Worm (Caenorhabditis elegans) whole organism, mixed stage, embryonic: ENCODE results near the gene nhr-271.

Experiments used
- M03D4.4 ChIP-seq: sonication (generic microtip); optimal IDR thresholded peaks from 2 replicates; lab custom pipeline; 2017; ENCODE audit warnings: mild to moderate bottlenecking, missing genetic modification characterization, missing compliant biosample characterization
- blmp-1 ChIP-seq: fragments of 150-350 bp; optimal IDR thresholded peaks from 2 replicates; lab custom pipeline; 2014; ENCODE audit warnings: missing biosample characterization, missing genetic modification characterization
- ceh-39 ChIP-seq: fragments of 150-350 bp; optimal IDR thresholded peaks from 2 replicates; lab custom pipeline; 2014; ENCODE audit warnings: missing biosample characterization, missing genetic modification characterization
- ceh-43 ChIP-seq: fragments of 200-800 bp; sonication (Bioruptor generic); optimal IDR thresholded peaks from 2 replicates; lab custom pipeline; 2018; ENCODE audit warnings: mild to moderate bottlenecking, missing genetic modification characterization, moderate library complexity, missing compliant biosample characterization
- ceh-83 ChIP-seq: fragments of 200-800 bp; sonication (Bioruptor generic); optimal IDR thresholded peaks from 2 replicates; lab custom pipeline; 2018; ENCODE audit warnings: mild to moderate bottlenecking, missing genetic modification characterization, missing compliant biosample characterization
- ces-1 ChIP-seq: fragments of 150-350 bp; optimal IDR thresholded peaks from 2 replicates; lab custom pipeline; 2014; ENCODE audit warnings: missing biosample characterization, missing genetic modification reagents, missing genetic modification characterization
- cnd-1 ChIP-seq: fragments of 200-800 bp; sonication (Bioruptor generic); optimal IDR thresholded peaks from 2 replicates; lab custom pipeline; 2018; ENCODE audit warnings: mild to moderate bottlenecking, missing genetic modification characterization, missing compliant biosample characterization
- drap-1 ChIP-seq: fragments of 200-800 bp; sonication (Bioruptor generic); optimal IDR thresholded peaks from 3 replicates; lab custom pipeline; 2018; ENCODE audit warnings: mild to moderate bottlenecking, missing genetic modification characterization, missing compliant biosample characterization
- elt-1 ChIP-seq: sonication (generic microtip); optimal IDR thresholded peaks from 2 replicates; lab custom pipeline; 2017; ENCODE audit warnings: missing genetic modification characterization, mild to moderate bottlenecking, missing compliant biosample characterization, antibody characterized with exemption, moderate library complexity, borderline replicate concordance; ENCODE audit not compliant: insufficient read depth
- elt-3 ChIP-seq: fragments of 150-350 bp; optimal IDR thresholded peaks from 2 replicates; lab custom pipeline; 2014; ENCODE audit warnings: missing biosample characterization, missing genetic modification characterization
- hlh-1 ChIP-seq: fragments of 150-350 bp; optimal IDR thresholded peaks from 2 replicates; lab custom pipeline; 2014; ENCODE audit warnings: missing biosample characterization, missing genetic modification reagents, missing genetic modification characterization
- lin-13 ChIP-seq: fragments of 150-350 bp; optimal IDR thresholded peaks from 2 replicates; lab custom pipeline; 2014; ENCODE audit warnings: missing biosample characterization, missing genetic modification characterization
- lin-32 ChIP-seq: fragments of 200-800 bp; sonication (Bioruptor generic); optimal IDR thresholded peaks from 2 replicates; lab custom pipeline; 2018; ENCODE audit warnings: mild to moderate bottlenecking, missing genetic modification characterization, missing compliant biosample characterization
- lsy-2 ChIP-seq: fragments of 150-350 bp; optimal IDR thresholded peaks from 2 replicates; lab custom pipeline; 2014; ENCODE audit warnings: missing biosample characterization, missing genetic modification characterization
- mab-5 ChIP-seq: fragments of 150-350 bp; optimal IDR thresholded peaks from 2 replicates; lab custom pipeline; 2014; ENCODE audit warnings: missing biosample characterization, missing genetic modification characterization
- mls-2 ChIP-seq: sonication (generic microtip); optimal IDR thresholded peaks from 2 replicates; lab custom pipeline; 2016; ENCODE audit warnings: mild to moderate bottlenecking, missing genetic modification characterization, moderate library complexity, missing compliant biosample characterization
- nhr-12 ChIP-seq: fragments of 150-350 bp; optimal IDR thresholded peaks from 2 replicates; lab custom pipeline; 2014; ENCODE audit warnings: missing biosample characterization, missing genetic modification characterization
- nhr-237 ChIP-seq: fragments of 150-350 bp; optimal IDR thresholded peaks from 2 replicates; lab custom pipeline; 2014; ENCODE audit warnings: missing biosample characterization, missing genetic modification characterization
- nhr-28 ChIP-seq: fragments of 150-350 bp; optimal IDR thresholded peaks from 2 replicates; lab custom pipeline; 2014; ENCODE audit warnings: missing biosample characterization, missing genetic modification characterization
- nhr-76 ChIP-seq: sonication (generic microtip); optimal IDR thresholded peaks from 2 replicates; lab custom pipeline; 2017; ENCODE audit warnings: missing biosample characterization, missing genetic modification characterization
- snpc-4 ChIP-seq: fragments of 150-350 bp; optimal IDR thresholded peaks from 2 replicates; lab custom pipeline; 2014; ENCODE audit warnings: missing biosample characterization, missing genetic modification characterization
- sptf-1 ChIP-seq: sonication (generic microtip); optimal IDR thresholded peaks from 2 replicates; lab custom pipeline; 2017; ENCODE audit warnings: mild to moderate bottlenecking, missing genetic modification characterization, moderate library complexity, missing compliant biosample characterization
- tbx-8 ChIP-seq: fragments of 200-800 bp; sonication (Bioruptor generic); optimal IDR thresholded peaks from 2 replicates; lab custom pipeline; 2018; ENCODE audit warnings: mild to moderate bottlenecking, missing genetic modification characterization, moderate library complexity, missing compliant biosample characterization
- unc-120 ChIP-seq: sonication (generic microtip); optimal IDR thresholded peaks from 2 replicates; lab custom pipeline; 2017; ENCODE audit warnings: missing genetic modification characterization, missing compliant biosample characterization; ENCODE audit not compliant: poor library complexity, severe bottlenecking
- unc-62 ChIP-seq: fragments of 150-350 bp; optimal IDR thresholded peaks from 2 replicates; lab custom pipeline; 2014; ENCODE audit warnings: missing biosample characterization, missing genetic modification reagents, missing genetic modification characterization
- zip-8 ChIP-seq: fragments of 150-350 bp; optimal IDR thresholded peaks from 2 replicates; lab custom pipeline; 2014; ENCODE audit warnings: missing biosample characterization, missing genetic modification characterization
- ztf-11 ChIP-seq: fragments of 150-350 bp; optimal IDR thresholded peaks from 2 replicates; lab custom pipeline; 2014; ENCODE audit warnings: missing biosample characterization, missing genetic modification characterization

The nhr-271 gene

ce11 chrV:16603102-16603501, 22.8 kb upstream of the nhr-271 start, which contains the start of gene T03E6.8:
Gene T03E6.8, minus strand, starts transcription at chrV:16603202.
- no peak for TF ChIP-seq elt-1 (tag; lab: Kevin White, UChicago)
- TF ChIP-seq nhr-12 (tag; lab: Kevin White, UChicago), result no peak
- TF ChIP-seq drap-1 (GFP tag; lab: Kevin White, UChicago), result no peak
- TF ChIP-seq zip-8 (tag; lab: Kevin White, UChicago), result no peak
- no peak for TF ChIP-seq lin-13 (tag; lab: Kevin White, UChicago)
- no peak for TF ChIP-seq nhr-28 (tag; lab: Kevin White, UChicago)
- TF ChIP-seq ceh-83 (GFP tag; lab: Kevin White, UChicago), result no peak
- TF ChIP-seq lin-32, result no peak
- TF ChIP-seq nhr-76, result no peak
- no peak for TF ChIP-seq unc-62 (GFP tag; lab: Kevin White, UChicago)
- no peak for TF ChIP-seq ceh-43
- TF ChIP-seq, all 35 proteins: peak for 0

ce11 chrV:16600623-16601022, 20.3 kb upstream of the nhr-271 start, which contains the start of gene T03E6.9:
Gene T03E6.9, minus strand, starts transcription at chrV:16600723.
- TF ChIP-seq ztf-11 (tag; lab: Kevin White, UChicago) (no peak), lin-13 (tag; lab: Kevin White, UChicago) (no peak), nhr-28 (tag; lab: Kevin White, UChicago) (no peak), unc-62 (GFP tag; lab: Kevin White, UChicago) (no peak), ceh-83 (GFP tag; lab: Kevin White, UChicago) (no peak), elt-1 (tag; lab: Kevin White, UChicago) (no peak), cnd-1 (tag; lab: Kevin White, UChicago) (no peak), hlh-1 (tag; lab: Kevin White, UChicago) (no peak), nhr-76 (no peak), nhr-237 (tag; lab: Kevin White, UChicago) (no peak), M03D4.4 (tag; lab: Kevin White, UChicago) (no peak), ces-1 (no peak), sptf-1 (tag; lab: Kevin White, UChicago) (no peak), unc-120 (tag; lab: Kevin White, UChicago) (no peak), ceh-39 (tag; lab: Kevin White, UChicago) (no peak), lsy-2 (tag; lab: Kevin White, UChicago) (no peak), mab-5 (tag; lab: Kevin White, UChicago) (no peak), zip-8 (tag; lab: Kevin White, UChicago) (no peak), mls-2 (tag; lab: Kevin White, UChicago) (no peak), tbx-8 (GFP tag; lab: Kevin White, UChicago) (no peak)

ce11 chrV:16599835-16600234, 19.5 kb upstream of the nhr-271 start:
- TF ChIP-seq ceh-83 (GFP tag; lab: Kevin White, UChicago), result no peak
- TF ChIP-seq unc-120 (tag; lab: Kevin White, UChicago), result no peak
- no peak for TF ChIP-seq ztf-11 (tag; lab: Kevin White, UChicago)
- TF ChIP-seq snpc-4 (tag; lab: Kevin White, UChicago), result no peak
- no peak for TF ChIP-seq elt-3 (tag; lab: Kevin White, UChicago)
- TF ChIP-seq nhr-237 (tag; lab: Kevin White, UChicago), result no peak
- no peak for TF ChIP-seq blmp-1

- no peak for TF ChIP-seq lin-32
- peak; percentile 13 for TF ChIP-seq unc-120 (tag; lab: Kevin White, UChicago)
- peak; percentile 33 for TF ChIP-seq unc-62 (GFP tag; lab: Kevin White, UChicago)
- TF ChIP-seq nhr-28 (tag; lab: Kevin White, UChicago), result no peak
- TF ChIP-seq snpc-4 (tag; lab: Kevin White, UChicago), result no peak
- peak; percentile 22 for TF ChIP-seq hlh-1 (tag; lab: Kevin White, UChicago)
- no peak for TF ChIP-seq ceh-39 (tag; lab: Kevin White, UChicago)
- TF ChIP-seq elt-3 (tag; lab: Kevin White, UChicago), result no peak
- no peak for TF ChIP-seq lin-13 (tag; lab: Kevin White, UChicago)
Observed at ce11 chrV:16598437-16598836, 18.1 kb upstream of the nhr-271 start.

- no peak for TF ChIP-seq nhr-28 (tag; lab: Kevin White, UChicago)
- peak; percentile 60 for TF ChIP-seq elt-3 (tag; lab: Kevin White, UChicago)
Observed at ce11 chrV:16596102-16596501, 15.8 kb upstream of the nhr-271 start.
